Worm (Caenorhabditis elegans): ENCODE results near the gene tin-9.2.

DNA sequence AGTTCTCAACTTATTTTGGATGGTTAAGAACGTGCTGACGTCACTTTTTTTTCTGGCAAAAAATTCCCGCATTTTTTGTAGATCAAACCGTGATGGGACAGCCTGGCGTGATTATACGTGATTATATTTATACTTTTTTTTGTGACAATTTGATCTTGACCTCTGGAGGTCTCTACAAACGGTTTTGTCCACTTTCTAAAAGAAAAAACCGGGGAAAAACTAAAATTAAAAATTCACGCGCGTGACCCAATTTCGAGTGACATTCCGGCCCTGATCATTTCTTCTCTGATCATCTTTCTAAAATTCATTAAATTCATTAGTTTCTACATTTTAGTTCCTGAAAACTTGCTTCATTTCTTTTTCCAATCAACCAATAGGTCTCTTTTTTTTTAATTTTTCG is 6.1 kb downstream of the tin-9.2 start, which contains the start of gene rde-11:
- TF ChIP-seq unc-62 (GFP tag; optimal IDR thresholded peaks at IDR 0.05) (no peak), ZK546.5 (tag; optimal IDR thresholded peaks at IDR 0.05) (no peak), unc-55 (GFP tag; optimal IDR thresholded peaks at IDR 0.05) (no peak), mdl-1 (tag; optimal IDR thresholded peaks at IDR 0.05) (no peak), ama-1 (optimal IDR thresholded peaks at IDR 0.05) (no peak)
